Worm (Caenorhabditis elegans) whole organism, young adult: ENCODE measurements around the gene gcy-31.
A peak's percentile ranks its signal among the peaks of the same experiment; 100 is the strongest.

ENCODE experiments used
- B0336.3 ChIP-seq: fragments of 200-800 bp; sonication (Bioruptor generic); IDR thresholded peaks from 2 replicates; pipeline ENCODE4 v1.3.6; 2022; ENCODE audit warnings: missing genetic modification characterization, missing compliant biosample characterization
- C06A6.2 ChIP-seq: fragments of 200-800 bp; sonication (Bioruptor generic); conservative IDR thresholded peaks from 2 replicates; pipeline ENCODE4 v1.3.6; 2022; ENCODE audit warnings: missing genetic modification characterization, missing compliant biosample characterization
- D2030.7 ChIP-seq: fragments of 200-800 bp; sonication (Bioruptor generic); IDR thresholded peaks from 2 replicates; pipeline ENCODE4 v1.3.6; 2022; ENCODE audit warnings: missing genetic modification reagents, missing genetic modification characterization, missing compliant biosample characterization
- F22D6.2 ChIP-seq: sonication (generic microtip); optimal IDR thresholded peaks from 2 replicates; lab custom pipeline; 2016; ENCODE audit warnings: mild to moderate bottlenecking, missing genetic modification characterization, missing compliant biosample characterization
- F33H1.4 ChIP-seq: fragments of 200-800 bp; sonication (Bioruptor generic); IDR thresholded peaks from 2 replicates; pipeline ENCODE4 v1.3.6; 2022; ENCODE audit warnings: missing genetic modification reagents, missing genetic modification characterization, missing compliant biosample characterization
- F37B4.10 ChIP-seq: fragments of 200-800 bp; sonication (Bioruptor generic); IDR thresholded peaks from 2 replicates; pipeline ENCODE4 v1.3.6; 2022; ENCODE audit warnings: missing genetic modification characterization, missing compliant biosample characterization
- K12H6.12 ChIP-seq: fragments of 200-800 bp; sonication (Bioruptor generic); optimal IDR thresholded peaks from 2 replicates; lab custom pipeline; 2018; ENCODE audit warnings: mild to moderate bottlenecking, missing genetic modification characterization, missing compliant biosample characterization
- Y53F4B.3 ChIP-seq: fragments of 200-800 bp; sonication (Bioruptor generic); IDR thresholded peaks from 2 replicates; pipeline ENCODE4 v1.3.6; 2022; ENCODE audit warnings: missing genetic modification reagents, missing genetic modification characterization, missing compliant biosample characterization
- Y53G8AR.9 ChIP-seq: fragments of 200-800 bp; sonication (Bioruptor generic); conservative IDR thresholded peaks from 2 replicates; pipeline ENCODE4 v1.3.6; 2022; ENCODE audit warnings: missing genetic modification reagents, missing genetic modification characterization, missing compliant biosample characterization
- Y79H2A.3 ChIP-seq: fragments of 200-800 bp; sonication (Bioruptor generic); conservative IDR thresholded peaks from 2 replicates; pipeline ENCODE4 v1.3.6; 2022; ENCODE audit warnings: missing genetic modification reagents, missing genetic modification characterization, missing compliant biosample characterization
- ZK185.1 ChIP-seq: sonication (generic microtip); optimal IDR thresholded peaks from 2 replicates; lab custom pipeline; 2016; ENCODE audit warnings: mild to moderate bottlenecking, missing genetic modification characterization, missing compliant biosample characterization; ENCODE audit not compliant: poor library complexity, severe bottlenecking
- athp-1 ChIP-seq: sonication (generic microtip); optimal IDR thresholded peaks from 2 replicates; lab custom pipeline; 2017; ENCODE audit warnings: mild to moderate bottlenecking, missing genetic modification characterization, missing compliant biosample characterization
- attf-5 ChIP-seq: fragments of 200-800 bp; sonication (Bioruptor generic); optimal IDR thresholded peaks from 2 replicates; lab custom pipeline; 2018; ENCODE audit warnings: mild to moderate bottlenecking, missing genetic modification characterization, missing compliant biosample characterization
- attf-6 ChIP-seq: fragments of 200-800 bp; sonication (Bioruptor generic); IDR thresholded peaks from 2 replicates; pipeline ENCODE4 v1.3.6; 2022; ENCODE audit warnings: missing genetic modification reagents, missing genetic modification characterization, missing compliant biosample characterization
- ccch-3 ChIP-seq: fragments of 200-800 bp; sonication (Bioruptor generic); optimal IDR thresholded peaks from 2 replicates; lab custom pipeline; 2018; ENCODE audit warnings: mild to moderate bottlenecking, missing genetic modification characterization, missing compliant biosample characterization
- cebp-1 ChIP-seq, 2 experiments: fragments of 200-800 bp in 1 of 2; sonication (Bioruptor generic) in 1 of 2; sonication (generic microtip) in 1 of 2; IDR thresholded peaks in 1 of 2; optimal IDR thresholded peaks in 1 of 2; 2 replicates each; pipeline versions ENCODE4 v1.3.6 to Lab custom; 2017 to 2022; ENCODE audit warnings: missing compliant biosample characterization in 2 of 2, missing genetic modification characterization in 2 of 2, mild to moderate bottlenecking in 1 of 2, missing genetic modification reagents in 1 of 2, moderate library complexity in 1 of 2
- cebp-2 ChIP-seq: fragments of 200-800 bp; sonication (Bioruptor generic); IDR thresholded peaks from 2 replicates; pipeline ENCODE4 v1.3.6; 2022; ENCODE audit warnings: missing genetic modification characterization, missing compliant biosample characterization
- ceh-40 ChIP-seq: fragments of 200-800 bp; sonication (Bioruptor generic); IDR thresholded peaks from 2 replicates; pipeline ENCODE4 v1.3.6; 2022; ENCODE audit warnings: missing genetic modification characterization, missing compliant biosample characterization
- ceh-79 ChIP-seq: sonication (generic microtip); optimal IDR thresholded peaks from 2 replicates; lab custom pipeline; 2017; ENCODE audit warnings: mild to moderate bottlenecking, missing genetic modification characterization, missing compliant biosample characterization
- chd-7 ChIP-seq: sonication (generic microtip); optimal IDR thresholded peaks from 2 replicates; lab custom pipeline; 2016; ENCODE audit warnings: mild to moderate bottlenecking, missing genetic modification characterization, moderate library complexity, missing compliant biosample characterization
- dpl-1 ChIP-seq: fragments of 150-350 bp; optimal IDR thresholded peaks from 2 replicates; lab custom pipeline; 2014; ENCODE audit warnings: missing biosample characterization, missing genetic modification reagents, missing genetic modification characterization
- gei-17 ChIP-seq: fragments of 200-800 bp; sonication (Bioruptor generic); optimal IDR thresholded peaks from 2 replicates; lab custom pipeline; 2018; ENCODE audit warnings: mild to moderate bottlenecking, missing genetic modification characterization, missing compliant biosample characterization
- hmg-20 ChIP-seq: fragments of 200-800 bp; sonication (Bioruptor generic); IDR thresholded peaks from 2 replicates; pipeline ENCODE4 v1.3.6; 2022; ENCODE audit warnings: missing genetic modification reagents, missing genetic modification characterization, missing compliant biosample characterization
- hrde-1 ChIP-seq: sonication (generic microtip); optimal IDR thresholded peaks from 2 replicates; lab custom pipeline; 2016; ENCODE audit warnings: missing genetic modification characterization, mild to moderate bottlenecking, missing compliant biosample characterization, moderate library complexity, missing genotype, missing genetic modification reagents, borderline replicate concordance
- let-607 ChIP-seq, 2 experiments: fragments of 200-800 bp in 1 of 2; sonication (Bioruptor generic) in 1 of 2; sonication (generic microtip) in 1 of 2; optimal IDR thresholded peaks; 2 replicates each; lab custom pipeline; 2016 to 2018; ENCODE audit warnings: mild to moderate bottlenecking in 2 of 2, missing compliant biosample characterization in 2 of 2, missing genetic modification characterization in 2 of 2, moderate library complexity in 2 of 2, missing genotype in 1 of 2
- lin-40 ChIP-seq: sonication (generic microtip); optimal IDR thresholded peaks from 2 replicates; lab custom pipeline; 2016; ENCODE audit warnings: missing genetic modification characterization, mild to moderate bottlenecking, missing compliant biosample characterization, missing genotype, missing genetic modification reagents
- lin-54 ChIP-seq: fragments of 200-800 bp; sonication (Bioruptor generic); optimal IDR thresholded peaks from 2 replicates; lab custom pipeline; 2018; ENCODE audit warnings: mild to moderate bottlenecking, missing genetic modification characterization, missing compliant biosample characterization
- mes-4 ChIP-seq: sonication (generic microtip); optimal IDR thresholded peaks from 2 replicates; lab custom pipeline; 2016; ENCODE audit warnings: missing genotype, missing genetic modification characterization, missing compliant biosample characterization
- nhr-27 ChIP-seq: fragments of 200-800 bp; sonication (Bioruptor generic); optimal IDR thresholded peaks from 2 replicates; lab custom pipeline; 2018; ENCODE audit warnings: mild to moderate bottlenecking, missing genetic modification characterization, moderate library complexity, missing compliant biosample characterization
- nhr-80 ChIP-seq: sonication (generic microtip); optimal IDR thresholded peaks from 2 replicates; lab custom pipeline; 2016; ENCODE audit warnings: missing genetic modification characterization, missing compliant biosample characterization
- nhr-90 ChIP-seq: sonication (generic microtip); optimal IDR thresholded peaks from 2 replicates; lab custom pipeline; 2016; ENCODE audit warnings: missing genotype, mild to moderate bottlenecking, missing genetic modification characterization, missing compliant biosample characterization
- rcor-1 ChIP-seq: fragments of 200-800 bp; sonication (Bioruptor generic); IDR thresholded peaks from 2 replicates; pipeline ENCODE4 v1.3.6; 2022; ENCODE audit warnings: missing genetic modification reagents, missing genetic modification characterization, missing compliant biosample characterization
- sdz-38 ChIP-seq: sonication (generic microtip); optimal IDR thresholded peaks from 2 replicates; lab custom pipeline; 2016; ENCODE audit warnings: missing genotype, missing genetic modification characterization, missing compliant biosample characterization
- snpc-1.3 ChIP-seq: sonication (generic microtip); optimal IDR thresholded peaks from 2 replicates; lab custom pipeline; 2017; ENCODE audit warnings: missing genetic modification characterization, mild to moderate bottlenecking, missing compliant biosample characterization, antibody characterized with exemption, moderate library complexity, missing genotype, missing genetic modification reagents; ENCODE audit not compliant: insufficient read depth
- snpc-3.4 ChIP-seq: sonication (generic microtip); optimal IDR thresholded peaks from 2 replicates; lab custom pipeline; 2017; ENCODE audit warnings: missing genetic modification characterization, mild to moderate bottlenecking, missing compliant biosample characterization, antibody characterized with exemption, moderate library complexity, missing genotype, missing genetic modification reagents
- somi-1 ChIP-seq: fragments of 200-800 bp; sonication (Bioruptor generic); optimal IDR thresholded peaks from 2 replicates; lab custom pipeline; 2018; ENCODE audit warnings: mild to moderate bottlenecking, missing genetic modification characterization, missing compliant biosample characterization
- sptf-2 ChIP-seq: fragments of 200-800 bp; sonication (Bioruptor generic); optimal IDR thresholded peaks from 2 replicates; lab custom pipeline; 2018; ENCODE audit warnings: mild to moderate bottlenecking, missing genetic modification characterization, missing compliant biosample characterization
- tbx-9 ChIP-seq: sonication (generic microtip); optimal IDR thresholded peaks from 2 replicates; lab custom pipeline; 2016; ENCODE audit warnings: borderline replicate concordance, missing genetic modification characterization, inconsistent platforms, missing compliant biosample characterization
- xnd-1 ChIP-seq: sonication (generic microtip); optimal IDR thresholded peaks from 2 replicates; lab custom pipeline; 2016; ENCODE audit warnings: missing genotype, missing genetic modification reagents, missing genetic modification characterization, missing compliant biosample characterization
- ztf-18 ChIP-seq: sonication (generic microtip); optimal IDR thresholded peaks from 2 replicates; lab custom pipeline; 2016; ENCODE audit warnings: missing genotype, mild to moderate bottlenecking, missing genetic modification characterization, missing compliant biosample characterization

gcy-31 gene

ce11 chrX:2439728-2440127, 12.4 kb upstream of the gcy-31 start (continued):
- TF ChIP-seq snpc-1.3 (tag; lab: Kevin White, UChicago) (no peak), athp-1 (tag; lab: Kevin White, UChicago) (no peak), C06A6.2 (GFP tag; lab: Robert Waterston, UW) (no peak), hrde-1 (tag; lab: Kevin White, UChicago) (no peak)

- TF ChIP-seq xnd-1 (no peak), sptf-2 (GFP tag; lab: Kevin White, UChicago) (no peak), rcor-1 (GFP tag; lab: Robert Waterston, UW) (no peak), ceh-40 (GFP tag; lab: Robert Waterston, UW) (no peak), somi-1 (GFP tag; lab: Kevin White, UChicago) (no peak), gei-17 (GFP tag; lab: Kevin White, UChicago) (no peak), F33H1.4 (no peak), attf-6 (GFP tag; lab: Robert Waterston, UW) (no peak), D2030.7 (GFP tag; lab: Robert Waterston, UW) (no peak), lin-40 (tag; lab: Kevin White, UChicago) (no peak), ZK185.1 (tag; lab: Kevin White, UChicago) (no peak), F37B4.10 (GFP tag; lab: Robert Waterston, UW) (no peak), mes-4 (tag; lab: Kevin White, UChicago) (no peak), tbx-9 (tag; lab: Kevin White, UChicago) (no peak), F22D6.2 (no peak)
Observed at ce11 chrX:2439309-2439708, 12.0 kb upstream of the gcy-31 start.

ce11 chrX:2438857-2439256, 11.6 kb upstream of the gcy-31 start, which contains the start of gene gid-2:
TSS of gene gid-2 (minus strand) at chrX:2438957.
- TF ChIP-seq sptf-2 (GFP tag; lab: Kevin White, UChicago) (no peak), hmg-20 (GFP tag; lab: Robert Waterston, UW) (no peak), snpc-3.4 (no peak), gei-17 (GFP tag; lab: Kevin White, UChicago) (no peak), let-607 (tag; optimal IDR thresholded peaks at IDR 0.05; lab: Kevin White, UChicago) (no peak), ceh-79 (tag; lab: Kevin White, UChicago) (no peak)

- TF ChIP-seq ccch-3 (GFP tag; lab: Kevin White, UChicago) (no peak), nhr-80 (tag; lab: Kevin White, UChicago) (peak; percentile 63)
Observed at ce11 chrX:2435353-2435752, 8.0 kb upstream of the gcy-31 start.

- TF ChIP-seq cebp-1 (GFP tag; IDR thresholded peaks at IDR 0.05; lab: Robert Waterston, UW): no peak
- TF ChIP-seq cebp-1 (tag; optimal IDR thresholded peaks at IDR 0.05; lab: Kevin White, UChicago): peak; percentile 22
- TF ChIP-seq dpl-1 (GFP tag; lab: Kevin White, UChicago): no peak
Observed at ce11 chrX:2433805-2434204, 6.5 kb upstream of the gcy-31 start.

- TF ChIP-seq attf-6 (GFP tag; lab: Robert Waterston, UW): no peak
- TF ChIP-seq attf-5 (GFP tag; lab: Kevin White, UChicago): peak; percentile 47
- TF ChIP-seq ztf-18 (tag; lab: Kevin White, UChicago): peak; percentile 29
- peak; percentile 13 for TF ChIP-seq nhr-90 (tag; lab: Kevin White, UChicago)
- no peak for TF ChIP-seq nhr-27 (tag; lab: Kevin White, UChicago)
- no peak for TF ChIP-seq sdz-38 (tag; lab: Kevin White, UChicago)
- TF ChIP-seq K12H6.12 (tag; lab: Kevin White, UChicago): peak; percentile 54
- no peak for TF ChIP-seq Y79H2A.3 (GFP tag; lab: Robert Waterston, UW)
- no peak for TF ChIP-seq Y53F4B.3 (GFP tag; lab: Robert Waterston, UW)
- no peak for TF ChIP-seq cebp-2 (GFP tag; lab: Robert Waterston, UW)
- TF ChIP-seq chd-7: peak; percentile 3
- no peak for TF ChIP-seq lin-54 (GFP tag; lab: Kevin White, UChicago)
- no peak for TF ChIP-seq B0336.3
- 0 out of 2 replicates have a peak, but pooled peaks have one; percentile 26 for TF ChIP-seq Y53G8AR.9 (GFP tag; lab: Robert Waterston, UW)
Observed at ce11 chrX:2432459-2432858, 5.2 kb upstream of the gcy-31 start.
